Worm (Caenorhabditis elegans): ENCODE data around the gene Y24D9A.7.

- no peak for TF ChIP-seq lim-6 (tag; optimal IDR thresholded peaks at IDR 0.05)
- no peak for TF ChIP-seq hlh-15 (tag; optimal IDR thresholded peaks at IDR 0.05)
- no peak for TF ChIP-seq dmd-4 (tag; optimal IDR thresholded peaks at IDR 0.05; ENCODE audit: borderline replicate concordance)
- no peak for TF ChIP-seq T23F11.4 (GFP tag; optimal IDR thresholded peaks at IDR 0.05)
- no peak for TF ChIP-seq ama-1 (optimal IDR thresholded peaks at IDR 0.05)
- TF ChIP-seq ceh-31 (tag; optimal IDR thresholded peaks at IDR 0.05): no peak
- no peak for TF ChIP-seq unc-3 (GFP tag; conservative IDR thresholded peaks at IDR 0.05)
- TF ChIP-seq unc-3 (tag; optimal IDR thresholded peaks at IDR 0.05): no peak
- TF ChIP-seq ceh-9 (tag; optimal IDR thresholded peaks at IDR 0.05): no peak
- TF ChIP-seq ceh-19 (GFP tag; optimal IDR thresholded peaks at IDR 0.05): no peak
- TF ChIP-seq nhr-11 (tag; optimal IDR thresholded peaks at IDR 0.05): no peak
- TF ChIP-seq fax-1 (tag; optimal IDR thresholded peaks at IDR 0.05): no peak
- TF ChIP-seq tbx-7 (tag; optimal IDR thresholded peaks at IDR 0.05): no peak
- no peak for TF ChIP-seq pros-1 (tag; optimal IDR thresholded peaks at IDR 0.05)
- TF ChIP-seq tbx-2 (tag; optimal IDR thresholded peaks at IDR 0.05): no peak
Observed at ce11 chrIV:4437825-4438224, 32.9 kb upstream of the Y24D9A.7 start.
